Worm (Caenorhabditis elegans): ENCODE results near the gene W03F9.4.
A peak's percentile ranks its signal among the peaks of the same experiment; 100 is the strongest.

The W03F9.4 gene

DNA sequence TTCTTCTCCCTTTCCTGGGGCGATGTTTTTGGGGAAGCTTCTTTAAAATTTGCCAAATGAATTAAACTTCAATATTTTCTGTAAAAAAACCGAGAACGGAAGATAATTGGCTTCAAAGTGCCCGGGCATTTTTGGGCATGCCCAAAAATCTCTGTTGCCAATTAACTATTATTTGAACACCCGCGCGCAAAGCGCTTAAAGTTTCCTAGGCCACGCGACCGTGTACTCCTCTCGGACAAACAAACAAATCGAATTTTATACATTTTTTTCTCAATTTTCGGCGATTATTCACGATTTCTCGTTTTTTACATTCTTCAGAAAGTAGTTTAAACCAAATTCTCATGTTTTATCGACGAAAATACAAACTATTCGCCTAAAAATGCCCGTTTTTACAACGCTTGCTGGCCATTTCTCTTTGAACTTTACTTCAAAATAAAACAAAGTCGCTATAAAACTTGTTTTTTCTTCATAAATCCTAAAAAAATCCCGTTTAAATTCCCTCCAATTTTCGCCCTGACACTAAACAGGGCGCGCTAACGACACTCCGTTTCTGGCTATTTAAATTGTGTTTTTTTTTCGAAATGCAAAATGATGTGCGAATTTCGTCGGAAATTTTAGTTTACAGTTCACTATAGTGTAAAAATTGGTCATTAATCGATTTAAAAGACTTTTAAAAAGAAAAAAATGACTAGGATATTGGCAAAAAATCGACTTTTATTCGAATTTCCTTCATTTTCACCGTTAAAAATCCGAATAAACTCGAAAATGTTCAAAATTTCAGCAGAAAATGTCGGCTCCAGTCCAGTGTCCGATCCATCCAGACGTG is 5.1 kb upstream of the W03F9.4 start, which contains the start of gene ttb-1 (continued):
- peak; percentile 32 for TF ChIP-seq C16A3.4 (tag; optimal IDR thresholded peaks at IDR 0.05)
- TF ChIP-seq skn-1 (tag; optimal IDR thresholded peaks at IDR 0.05) = peak; percentile 59
- TF ChIP-seq hlh-17 (GFP tag; optimal IDR thresholded peaks at IDR 0.05; ENCODE audit: borderline replicate concordance) = no peak
- no peak for TF ChIP-seq unc-62 (GFP tag; optimal IDR thresholded peaks at IDR 0.05)
- TF ChIP-seq nhr-20 (tag; optimal IDR thresholded peaks at IDR 0.05) = peak; percentile 57
- no peak for TF ChIP-seq mab-9 (GFP tag; IDR thresholded peaks at IDR 0.05)
- TF ChIP-seq lin-15B (tag; optimal IDR thresholded peaks at IDR 0.05) = peak; percentile 26
- peak; percentile 27; the same call in 1 of the 2 replicates for TF ChIP-seq nhr-19 (GFP tag; conservative IDR thresholded peaks at IDR 0.05)
- TF ChIP-seq C34B4.2 (tag; optimal IDR thresholded peaks at IDR 0.05) = no peak
- TF ChIP-seq efl-1 (optimal IDR thresholded peaks at IDR 0.05) = peak; percentile 46 to 95
- TF ChIP-seq efl-1 (GFP tag; optimal IDR thresholded peaks at IDR 0.05 in 1 of 2) = peak; percentile 97 to 99
- no peak for TF ChIP-seq ztf-11 (tag; optimal IDR thresholded peaks at IDR 0.05)
- no peak for TF ChIP-seq elt-2 (tag; optimal IDR thresholded peaks at IDR 0.05)
- no peak for TF ChIP-seq ceh-63 (GFP tag; optimal IDR thresholded peaks at IDR 0.05)
- TF ChIP-seq alr-1 (tag; optimal IDR thresholded peaks at IDR 0.05; ENCODE audit: borderline replicate concordance) = no peak
- no peak for TF ChIP-seq unc-130 (tag; optimal IDR thresholded peaks at IDR 0.05)
- peak; percentile 48 for TF ChIP-seq tbx-2 (tag; optimal IDR thresholded peaks at IDR 0.05)
- TF ChIP-seq aly-2 (tag; optimal IDR thresholded peaks at IDR 0.05) = peak; percentile 58
- TF ChIP-seq lin-35 (GFP tag; optimal IDR thresholded peaks at IDR 0.05) = peak; percentile 95 to 98
- TF ChIP-seq F16B12.6 (tag; optimal IDR thresholded peaks at IDR 0.05) = peak; percentile 63
- no peak for TF ChIP-seq pax-3 (tag; optimal IDR thresholded peaks at IDR 0.05)
- TF ChIP-seq mep-1 (tag; optimal IDR thresholded peaks at IDR 0.05) = peak; percentile 55
- TF ChIP-seq nhr-85 (tag) = peak; percentile 70

DNA sequence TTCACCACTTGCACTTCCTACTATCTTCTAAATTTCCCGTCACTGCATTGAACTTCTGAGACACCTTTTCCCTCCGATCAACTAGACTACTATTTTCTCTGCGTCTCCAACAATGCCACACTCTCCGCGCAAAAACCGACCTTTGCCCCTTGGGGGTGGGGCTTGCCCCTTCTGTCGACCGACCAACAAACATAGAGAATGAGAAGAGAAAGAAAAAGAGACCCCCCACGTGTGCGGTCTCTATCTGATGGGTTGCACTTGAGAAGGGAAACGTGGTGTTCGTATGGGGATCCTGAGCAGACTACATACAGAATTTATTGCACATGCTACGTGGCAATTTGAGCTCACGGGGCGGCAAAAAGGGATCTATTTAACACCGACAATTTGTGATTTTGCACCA is 4.0 kb upstream of the W03F9.4 start:
- TF ChIP-seq dpl-1 (GFP tag; optimal IDR thresholded peaks at IDR 0.05) = peak in 2 of 3 experiments; percentile 22 to 35
- no peak for TF ChIP-seq zag-1 (tag; optimal IDR thresholded peaks at IDR 0.05)
- no peak for TF ChIP-seq Y116A8C.19 (tag; optimal IDR thresholded peaks at IDR 0.05; ENCODE audit: borderline replicate concordance)
- peak in 1 of 3 experiments; percentile 14 for TF ChIP-seq ceh-82 (tag; optimal IDR thresholded peaks at IDR 0.05)
- no peak for TF ChIP-seq zip-4 (GFP tag; optimal IDR thresholded peaks at IDR 0.05)
- TF ChIP-seq nhr-20 (tag; optimal IDR thresholded peaks at IDR 0.05) = peak; percentile 69
- TF ChIP-seq hpl-2 (GFP tag; optimal IDR thresholded peaks at IDR 0.05) = no peak
- peak; percentile 73 for TF ChIP-seq lin-14 (GFP tag; optimal IDR thresholded peaks at IDR 0.05)
- peak; percentile 33 for TF ChIP-seq nhr-90 (tag; optimal IDR thresholded peaks at IDR 0.05; ENCODE audit: poor library complexity)
- peak; percentile 20 to 50 for TF ChIP-seq efl-1 (optimal IDR thresholded peaks at IDR 0.05)
- TF ChIP-seq efl-1 (GFP tag; optimal IDR thresholded peaks at IDR 0.05 in 1 of 2) = peak; percentile 26 to 93
- TF ChIP-seq vab-15 (tag; optimal IDR thresholded peaks at IDR 0.05) = no peak
- peak; percentile 31 for TF ChIP-seq tbx-2 (tag; optimal IDR thresholded peaks at IDR 0.05)
- peak; percentile 16 for TF ChIP-seq swsn-7 (tag; optimal IDR thresholded peaks at IDR 0.05)
- peak; percentile 26 for TF ChIP-seq nhr-47 (tag; optimal IDR thresholded peaks at IDR 0.05)
- TF ChIP-seq C34B4.2 (tag; optimal IDR thresholded peaks at IDR 0.05) = no peak
- no peak for TF ChIP-seq pqm-1 (tag; optimal IDR thresholded peaks at IDR 0.05)
- TF ChIP-seq nhr-71 (tag; optimal IDR thresholded peaks at IDR 0.05) = peak; percentile 62
- TF ChIP-seq lir-3 (tag; optimal IDR thresholded peaks at IDR 0.05; ENCODE audit: poor library complexity) = no peak
- peak in 1 of 2 experiments; percentile 40 for TF ChIP-seq lin-35 (GFP tag; optimal IDR thresholded peaks at IDR 0.05)
- no peak for TF ChIP-seq pax-3 (tag; optimal IDR thresholded peaks at IDR 0.05)
- TF ChIP-seq mab-9 (GFP tag; IDR thresholded peaks at IDR 0.05) = no peak
- peak in 1 of 2 experiments; percentile 77 for TF ChIP-seq mdl-1 (tag; optimal IDR thresholded peaks at IDR 0.05)
- peak; percentile 58 for TF ChIP-seq dsc-1 (tag; optimal IDR thresholded peaks at IDR 0.05)
- peak; percentile 72 for TF ChIP-seq nhr-85 (tag)
- no peak for TF ChIP-seq nhr-12 (tag; optimal IDR thresholded peaks at IDR 0.05)
- TF ChIP-seq snu-23 (GFP tag; optimal IDR thresholded peaks at IDR 0.05) = peak; percentile 33
- TF ChIP-seq egl-13 (tag; optimal IDR thresholded peaks at IDR 0.05) = no peak
- TF ChIP-seq egl-27 (tag; optimal IDR thresholded peaks at IDR 0.05) = no peak
- no peak for TF ChIP-seq nhr-11 (tag; optimal IDR thresholded peaks at IDR 0.05)
- TF ChIP-seq lsy-2 (tag; optimal IDR thresholded peaks at IDR 0.05) = no peak
- TF ChIP-seq nhr-19 (GFP tag; conservative IDR thresholded peaks at IDR 0.05) = peak; percentile 13; the same call in 1 of the 2 replicates
- peak; percentile 18 for TF ChIP-seq rnt-1 (tag; optimal IDR thresholded peaks at IDR 0.05)
- no peak for TF ChIP-seq ces-1 (GFP tag; optimal IDR thresholded peaks at IDR 0.05)

Measured in whole organism, L1 larva.